Worm (Caenorhabditis elegans): ENCODE measurements around the gene C14B1.2.
A peak's percentile ranks its signal among the peaks of the same experiment; 100 is the strongest.

C14B1.2 gene

ce11 chrIII:3692516-3692915 lies 9.5 kb upstream of the C14B1.2 start:
- TF ChIP-seq pbrm-1 (GFP tag; IDR thresholded peaks at IDR 0.05) (no peak), xnd-1 (tag; optimal IDR thresholded peaks at IDR 0.05) (no peak), nfyb-1 (GFP tag; IDR thresholded peaks at IDR 0.05) (no peak), hsf-1 (GFP tag; IDR thresholded peaks at IDR 0.05) (no peak), somi-1 (GFP tag; optimal IDR thresholded peaks at IDR 0.05) (no peak), him-1 (tag; optimal IDR thresholded peaks at IDR 0.05) (no peak), lir-1 (GFP tag; conservative IDR thresholded peaks at IDR 0.05) (no peak), snpc-1.3 (tag; optimal IDR thresholded peaks at IDR 0.05; ENCODE audit: insufficient read depth) (no peak), T07F8.4 (tag; optimal IDR thresholded peaks at IDR 0.05) (no peak), hrde-1 (tag; optimal IDR thresholded peaks at IDR 0.05; ENCODE audit: borderline replicate concordance) (no peak), ceh-79 (tag; optimal IDR thresholded peaks at IDR 0.05) (no peak), sea-2 (GFP tag; IDR thresholded peaks at IDR 0.05) (no peak), Y53F4B.3 (GFP tag; IDR thresholded peaks at IDR 0.05) (no peak), mcd-1 (GFP tag; IDR thresholded peaks at IDR 0.05) (no peak), ceh-40 (GFP tag; IDR thresholded peaks at IDR 0.05) (no peak)

ce11 chrIII:3694572-3694971 lies 7.5 kb upstream of the C14B1.2 start, which contains the start of gene npr-15:
Gene npr-15, minus strand, starts transcription at chrIII:3694672.
- TF ChIP-seq madf-6 (GFP tag; IDR thresholded peaks at IDR 0.05) (no peak), hmg-1.2 (GFP tag; IDR thresholded peaks at IDR 0.05) (no peak), lin-40 (tag; optimal IDR thresholded peaks at IDR 0.05) (no peak), B0336.3 (GFP tag; IDR thresholded peaks at IDR 0.05) (no peak), hlh-12 (tag; optimal IDR thresholded peaks at IDR 0.05) (no peak), fkh-3 (tag; optimal IDR thresholded peaks at IDR 0.05) (no peak), madf-8 (GFP tag; conservative IDR thresholded peaks at IDR 0.05) (no peak), him-1 (tag; optimal IDR thresholded peaks at IDR 0.05) (no peak)

- TF ChIP-seq attf-3 (GFP tag; conservative IDR thresholded peaks at IDR 0.05): 0 out of 2 replicates have a peak, but pooled peaks have one; percentile 31
- peak; percentile 55; the same call in 1 of the 2 replicates for TF ChIP-seq C17E4.6 (GFP tag; IDR thresholded peaks at IDR 0.05)
- TF ChIP-seq mcd-1 (GFP tag; IDR thresholded peaks at IDR 0.05): peak; percentile 92
- TF ChIP-seq lin-40 (tag; optimal IDR thresholded peaks at IDR 0.05): peak; percentile 31
- peak in 1 of 2 experiments; percentile 46 for TF ChIP-seq let-607 (tag; optimal IDR thresholded peaks at IDR 0.05)
- TF ChIP-seq ztf-18 (tag; optimal IDR thresholded peaks at IDR 0.05): peak; percentile 88
- peak; percentile 62 for TF ChIP-seq ceh-100 (GFP tag; IDR thresholded peaks at IDR 0.05)
- peak; percentile 50; the same call in 1 of the 2 replicates for TF ChIP-seq egrh-3 (GFP tag; IDR thresholded peaks at IDR 0.05)
- peak; percentile 93 for TF ChIP-seq hmg-1.2 (GFP tag; IDR thresholded peaks at IDR 0.05)
- TF ChIP-seq Y56A3A.18 (GFP tag; IDR thresholded peaks at IDR 0.05): 0 out of 2 replicates have a peak, but pooled peaks have one; percentile 28
- TF ChIP-seq K11D2.4 (GFP tag; IDR thresholded peaks at IDR 0.05): peak; percentile 81
- 0 out of 2 replicates have a peak, but pooled peaks have one; percentile 27 for TF ChIP-seq lir-1 (GFP tag; conservative IDR thresholded peaks at IDR 0.05)
- peak; percentile 78 for TF ChIP-seq nfyb-1 (GFP tag; IDR thresholded peaks at IDR 0.05)
- peak; percentile 50; the same call in 1 of the 2 replicates for TF ChIP-seq ceh-91 (GFP tag; IDR thresholded peaks at IDR 0.05)
Measured at ce11 chrIII:3695398-3695797, 6.7 kb upstream of the C14B1.2 start.

ce11 chrIII:3697181-3697580 lies 4.9 kb upstream of the C14B1.2 start:
- TF ChIP-seq mcd-1 (GFP tag; IDR thresholded peaks at IDR 0.05) (peak; percentile 72), ztf-18 (tag; optimal IDR thresholded peaks at IDR 0.05) (peak; percentile 58), hmg-1.2 (GFP tag; IDR thresholded peaks at IDR 0.05) (peak; percentile 41), hsf-1 (GFP tag; IDR thresholded peaks at IDR 0.05) (peak; percentile 90)

- TF ChIP-seq C17E4.6 (GFP tag; IDR thresholded peaks at IDR 0.05) (no peak), fkh-3 (tag; optimal IDR thresholded peaks at IDR 0.05) (no peak), athp-1 (tag; optimal IDR thresholded peaks at IDR 0.05) (no peak), Y79H2A.3 (GFP tag; conservative IDR thresholded peaks at IDR 0.05) (no peak), Y95B8A.8 (GFP tag; IDR thresholded peaks at IDR 0.05) (no peak), snpc-3.4 (tag; optimal IDR thresholded peaks at IDR 0.05) (no peak)
Measured at ce11 chrIII:3698366-3698765, 3.7 kb upstream of the C14B1.2 start.

Data from whole organism, young adult.